Worm (Caenorhabditis elegans) whole organism, mixed stage, embryonic: ENCODE data around the gene C08E3.1.
"Not testable (repeated sequence)": the region's sequence is repeated elsewhere in the genome, so short reads cannot be mapped to it uniquely, and the experiment has no call there.

ENCODE experiments used
- M03D4.4 ChIP-seq: sonication (generic microtip); optimal IDR thresholded peaks from 2 replicates; lab custom pipeline; 2017; ENCODE audit warnings: mild to moderate bottlenecking, missing genetic modification characterization, missing compliant biosample characterization
- blmp-1 ChIP-seq: fragments of 150-350 bp; optimal IDR thresholded peaks from 2 replicates; lab custom pipeline; 2014; ENCODE audit warnings: missing biosample characterization, missing genetic modification characterization
- ceh-39 ChIP-seq: fragments of 150-350 bp; optimal IDR thresholded peaks from 2 replicates; lab custom pipeline; 2014; ENCODE audit warnings: missing biosample characterization, missing genetic modification characterization
- ceh-43 ChIP-seq: fragments of 200-800 bp; sonication (Bioruptor generic); optimal IDR thresholded peaks from 2 replicates; lab custom pipeline; 2018; ENCODE audit warnings: mild to moderate bottlenecking, missing genetic modification characterization, moderate library complexity, missing compliant biosample characterization
- ceh-83 ChIP-seq: fragments of 200-800 bp; sonication (Bioruptor generic); optimal IDR thresholded peaks from 2 replicates; lab custom pipeline; 2018; ENCODE audit warnings: mild to moderate bottlenecking, missing genetic modification characterization, missing compliant biosample characterization
- ces-1 ChIP-seq: fragments of 150-350 bp; optimal IDR thresholded peaks from 2 replicates; lab custom pipeline; 2014; ENCODE audit warnings: missing biosample characterization, missing genetic modification reagents, missing genetic modification characterization
- cnd-1 ChIP-seq: fragments of 200-800 bp; sonication (Bioruptor generic); optimal IDR thresholded peaks from 2 replicates; lab custom pipeline; 2018; ENCODE audit warnings: mild to moderate bottlenecking, missing genetic modification characterization, missing compliant biosample characterization
- drap-1 ChIP-seq: fragments of 200-800 bp; sonication (Bioruptor generic); optimal IDR thresholded peaks from 3 replicates; lab custom pipeline; 2018; ENCODE audit warnings: mild to moderate bottlenecking, missing genetic modification characterization, missing compliant biosample characterization
- elt-1 ChIP-seq: sonication (generic microtip); optimal IDR thresholded peaks from 2 replicates; lab custom pipeline; 2017; ENCODE audit warnings: missing genetic modification characterization, mild to moderate bottlenecking, missing compliant biosample characterization, antibody characterized with exemption, moderate library complexity, borderline replicate concordance; ENCODE audit not compliant: insufficient read depth
- elt-3 ChIP-seq: fragments of 150-350 bp; optimal IDR thresholded peaks from 2 replicates; lab custom pipeline; 2014; ENCODE audit warnings: missing biosample characterization, missing genetic modification characterization
- flh-1 ChIP-seq: fragments of 200-800 bp; sonication (Bioruptor generic); optimal IDR thresholded peaks from 2 replicates; lab custom pipeline; 2018; ENCODE audit warnings: mild to moderate bottlenecking, missing genetic modification characterization, moderate library complexity, missing compliant biosample characterization
- lin-13 ChIP-seq: fragments of 150-350 bp; optimal IDR thresholded peaks from 2 replicates; lab custom pipeline; 2014; ENCODE audit warnings: missing biosample characterization, missing genetic modification characterization
- lsy-2 ChIP-seq: fragments of 150-350 bp; optimal IDR thresholded peaks from 2 replicates; lab custom pipeline; 2014; ENCODE audit warnings: missing biosample characterization, missing genetic modification characterization
- mab-5 ChIP-seq: fragments of 150-350 bp; optimal IDR thresholded peaks from 2 replicates; lab custom pipeline; 2014; ENCODE audit warnings: missing biosample characterization, missing genetic modification characterization
- mep-1 ChIP-seq: fragments of 150-350 bp; optimal IDR thresholded peaks from 2 replicates; lab custom pipeline; 2017; ENCODE audit warnings: missing biosample characterization, missing genetic modification reagents, missing genetic modification characterization, inconsistent platforms
- mls-2 ChIP-seq: sonication (generic microtip); optimal IDR thresholded peaks from 2 replicates; lab custom pipeline; 2016; ENCODE audit warnings: mild to moderate bottlenecking, missing genetic modification characterization, moderate library complexity, missing compliant biosample characterization
- nhr-12 ChIP-seq: fragments of 150-350 bp; optimal IDR thresholded peaks from 2 replicates; lab custom pipeline; 2014; ENCODE audit warnings: missing biosample characterization, missing genetic modification characterization
- nhr-2 ChIP-seq: fragments of 150-350 bp; optimal IDR thresholded peaks from 2 replicates; lab custom pipeline; 2014; ENCODE audit warnings: missing biosample characterization, missing genetic modification characterization
- nhr-237 ChIP-seq: fragments of 150-350 bp; optimal IDR thresholded peaks from 2 replicates; lab custom pipeline; 2014; ENCODE audit warnings: missing biosample characterization, missing genetic modification characterization
- nhr-28 ChIP-seq: fragments of 150-350 bp; optimal IDR thresholded peaks from 2 replicates; lab custom pipeline; 2014; ENCODE audit warnings: missing biosample characterization, missing genetic modification characterization
- nhr-76 ChIP-seq: sonication (generic microtip); optimal IDR thresholded peaks from 2 replicates; lab custom pipeline; 2017; ENCODE audit warnings: missing biosample characterization, missing genetic modification characterization
- pha-4 ChIP-seq: fragments of 150-350 bp; optimal IDR thresholded peaks from 2 replicates; lab custom pipeline; 2018; ENCODE audit warnings: missing biosample characterization, missing genetic modification reagents, missing genetic modification characterization
- sem-2 ChIP-seq: fragments of 200-800 bp; sonication (Bioruptor generic); optimal IDR thresholded peaks from 2 replicates; lab custom pipeline; 2018; ENCODE audit warnings: mild to moderate bottlenecking, missing genetic modification characterization, missing compliant biosample characterization
- snpc-4 ChIP-seq: fragments of 150-350 bp; optimal IDR thresholded peaks from 2 replicates; lab custom pipeline; 2014; ENCODE audit warnings: missing biosample characterization, missing genetic modification characterization
- sptf-1 ChIP-seq: sonication (generic microtip); optimal IDR thresholded peaks from 2 replicates; lab custom pipeline; 2017; ENCODE audit warnings: mild to moderate bottlenecking, missing genetic modification characterization, moderate library complexity, missing compliant biosample characterization
- tbx-8 ChIP-seq: fragments of 200-800 bp; sonication (Bioruptor generic); optimal IDR thresholded peaks from 2 replicates; lab custom pipeline; 2018; ENCODE audit warnings: mild to moderate bottlenecking, missing genetic modification characterization, moderate library complexity, missing compliant biosample characterization
- unc-120 ChIP-seq: sonication (generic microtip); optimal IDR thresholded peaks from 2 replicates; lab custom pipeline; 2017; ENCODE audit warnings: missing genetic modification characterization, missing compliant biosample characterization; ENCODE audit not compliant: poor library complexity, severe bottlenecking
- unc-39 ChIP-seq: fragments of 150-350 bp; optimal IDR thresholded peaks from 2 replicates; lab custom pipeline; 2014; ENCODE audit warnings: missing biosample characterization, missing genetic modification characterization
- unc-62 ChIP-seq: fragments of 150-350 bp; optimal IDR thresholded peaks from 2 replicates; lab custom pipeline; 2014; ENCODE audit warnings: missing biosample characterization, missing genetic modification reagents, missing genetic modification characterization
- zip-8 ChIP-seq: fragments of 150-350 bp; optimal IDR thresholded peaks from 2 replicates; lab custom pipeline; 2014; ENCODE audit warnings: missing biosample characterization, missing genetic modification characterization
- ztf-11 ChIP-seq: fragments of 150-350 bp; optimal IDR thresholded peaks from 2 replicates; lab custom pipeline; 2014; ENCODE audit warnings: missing biosample characterization, missing genetic modification characterization

The C08E3.1 gene

DNA sequence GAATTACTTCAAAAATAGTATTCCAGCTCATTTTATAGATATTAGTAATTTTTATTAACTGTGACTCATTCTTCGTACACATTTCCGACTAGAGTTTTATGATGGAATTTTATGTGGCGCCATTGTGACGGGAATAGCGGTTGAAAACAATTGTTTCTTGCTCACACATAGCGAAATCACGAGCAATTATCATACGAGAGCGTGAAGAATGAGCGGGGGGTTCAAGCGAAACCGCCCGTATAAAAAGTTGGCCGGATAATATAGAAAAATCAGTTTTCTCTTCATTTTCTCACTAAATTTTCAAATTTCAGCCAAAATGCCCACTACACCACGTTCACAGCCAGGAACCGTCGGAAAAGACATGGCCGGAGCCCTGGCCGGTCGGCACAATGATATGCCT is at the start of gene C08E3.1:
Gene C08E3.1, plus strand, starts transcription at position 301 of the 400 bp plus-strand sequence.
- TF ChIP-seq tbx-8 (GFP tag; lab: Kevin White, UChicago); sem-2 (GFP tag; lab: Kevin White, UChicago); nhr-12 (tag; lab: Kevin White, UChicago): not testable (repeated sequence)

DNA sequence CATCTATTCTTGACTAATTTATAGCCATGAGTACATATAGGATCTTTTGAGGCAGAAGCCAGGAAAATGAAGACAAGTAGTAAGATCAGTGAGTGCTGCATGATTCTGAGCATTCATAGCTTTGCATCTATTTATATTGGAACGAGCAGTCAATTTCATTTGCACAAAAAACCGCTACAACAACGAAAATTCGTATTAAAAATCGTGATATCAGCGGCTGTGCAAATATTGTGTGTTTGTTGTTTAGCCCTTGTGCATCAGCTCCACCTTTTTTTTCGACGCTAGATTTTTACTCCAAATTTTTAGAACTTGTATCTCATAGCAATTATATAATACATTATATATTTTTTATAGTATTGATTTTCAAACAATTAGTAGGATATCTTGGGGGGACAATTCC is 49.5 kb upstream of the C08E3.1 start, which contains the start of gene clec-21:
Gene clec-21, minus strand, starts transcription at position 101 of the 400 bp plus-strand sequence.
- TF ChIP-seq snpc-4 (no peak), lsy-2 (tag; lab: Kevin White, UChicago) (no peak), ceh-83 (GFP tag; lab: Kevin White, UChicago) (no peak), tbx-8 (GFP tag; lab: Kevin White, UChicago) (no peak), elt-3 (no peak), flh-1 (GFP tag; lab: Kevin White, UChicago) (no peak), mls-2 (tag; lab: Kevin White, UChicago) (no peak), zip-8 (tag; lab: Kevin White, UChicago) (no peak), lin-13 (tag; lab: Kevin White, UChicago) (no peak), cnd-1 (no peak), pha-4 (tag; lab: Kevin White, UChicago) (no peak), nhr-2 (tag; lab: Kevin White, UChicago) (no peak), ceh-39 (tag; lab: Kevin White, UChicago) (no peak), nhr-237 (tag; lab: Kevin White, UChicago) (no peak)

DNA sequence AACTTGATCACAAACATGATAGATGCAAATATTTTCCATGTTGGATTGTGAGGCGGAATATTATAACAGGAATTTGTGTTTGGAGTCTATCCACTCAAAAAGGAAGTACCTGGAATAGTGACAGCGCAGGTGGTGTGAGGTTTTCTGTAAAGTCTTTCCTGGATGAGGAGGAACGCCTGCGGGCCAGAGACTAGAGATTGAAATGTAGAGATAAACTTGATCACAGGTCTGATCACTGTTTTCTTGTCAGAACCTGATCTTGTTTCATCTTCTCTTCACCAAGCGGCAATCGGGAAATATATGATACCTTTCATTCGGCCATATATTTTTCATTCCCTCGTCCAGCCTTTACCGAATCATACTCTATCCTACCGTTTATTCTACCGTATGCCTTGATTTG is 47.3 kb upstream of the C08E3.1 start, which contains the start of gene T07H3.8:
Gene T07H3.8, plus strand, starts transcription at position 301 of the 400 bp plus-strand sequence.
- TF ChIP-seq drap-1 (GFP tag; lab: Kevin White, UChicago) (no peak), nhr-76 (tag; lab: Kevin White, UChicago) (no peak), sptf-1 (tag; lab: Kevin White, UChicago) (no peak), nhr-2 (tag; lab: Kevin White, UChicago) (no peak), mls-2 (tag; lab: Kevin White, UChicago) (no peak), ceh-39 (tag; lab: Kevin White, UChicago) (no peak), nhr-28 (tag; lab: Kevin White, UChicago) (no peak), sem-2 (GFP tag; lab: Kevin White, UChicago) (no peak), elt-1 (tag; lab: Kevin White, UChicago) (no peak), zip-8 (tag; lab: Kevin White, UChicago) (no peak), ztf-11 (tag; lab: Kevin White, UChicago) (no peak), unc-62 (GFP tag; lab: Kevin White, UChicago) (no peak), blmp-1 (tag; lab: Kevin White, UChicago) (no peak), ces-1 (no peak), ceh-83 (GFP tag; lab: Kevin White, UChicago) (no peak)

DNA sequence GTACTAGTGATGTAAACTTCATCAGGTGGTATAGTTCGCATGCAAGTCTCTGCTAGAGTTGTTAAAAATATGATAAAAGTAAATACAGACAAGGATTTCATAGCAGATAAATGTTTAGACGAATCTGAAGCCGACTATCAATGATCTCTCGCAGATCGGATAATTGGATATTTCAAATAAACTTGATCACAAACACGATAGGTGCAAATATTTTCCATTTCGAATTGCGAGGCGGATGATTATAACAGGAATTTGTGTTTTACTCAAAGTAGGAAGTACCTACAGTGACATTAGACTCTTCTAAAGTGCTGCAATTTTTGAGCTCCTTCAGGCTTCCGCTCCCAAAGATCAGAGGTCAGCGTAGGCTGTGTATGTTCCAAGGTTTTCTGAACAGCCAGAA is 43.7 kb upstream of the C08E3.1 start, which contains the start of gene T07H3.7:
Gene T07H3.7, minus strand, starts transcription at position 101 of the 400 bp plus-strand sequence.
- TF ChIP-seq nhr-237 (tag; lab: Kevin White, UChicago) (no peak), ceh-43 (GFP tag; lab: Kevin White, UChicago) (no peak), ztf-11 (tag; lab: Kevin White, UChicago) (no peak), unc-120 (no peak), pha-4 (tag; lab: Kevin White, UChicago) (no peak), snpc-4 (no peak), mep-1 (tag; lab: Kevin White, UChicago) (no peak), drap-1 (GFP tag; lab: Kevin White, UChicago) (no peak), mls-2 (tag; lab: Kevin White, UChicago) (no peak), M03D4.4 (tag; lab: Kevin White, UChicago) (no peak)

DNA sequence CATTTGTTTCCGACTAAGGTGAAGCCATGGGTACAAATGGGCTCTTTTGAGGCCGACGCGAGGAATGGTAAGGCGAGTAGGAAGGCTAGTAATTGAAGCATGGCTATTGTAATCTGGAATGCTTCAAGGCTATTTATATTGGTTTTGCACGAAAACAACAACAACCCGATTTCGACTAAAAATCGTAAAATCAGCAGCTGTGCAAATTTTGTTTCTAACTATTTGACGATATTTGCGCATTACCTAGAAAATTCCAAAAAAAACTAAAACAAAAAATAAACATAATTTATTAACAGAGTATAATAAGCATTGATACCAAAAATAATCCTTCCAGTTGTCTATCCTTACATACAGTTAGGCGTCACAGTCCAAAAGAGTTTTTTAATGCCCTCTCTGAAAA is 38.5 kb upstream of the C08E3.1 start, which contains the start of gene clec-20:
Gene clec-20, minus strand, starts transcription at position 101 of the 400 bp plus-strand sequence.
- no peak for TF ChIP-seq mab-5 (tag; lab: Kevin White, UChicago)
- TF ChIP-seq lsy-2 (tag; lab: Kevin White, UChicago) = no peak
- no peak for TF ChIP-seq unc-39 (tag; lab: Kevin White, UChicago)
- TF ChIP-seq ceh-39 (tag; lab: Kevin White, UChicago) = no peak
- TF ChIP-seq snpc-4 = no peak
- TF ChIP-seq zip-8 (tag; lab: Kevin White, UChicago) = no peak
